Fruit fly (Drosophila melanogaster): Measurements from ENCODE around the gene naz.

The naz gene

dm6 chr3R:18311368-18311919 lies 17.3 kb downstream of the naz start (continued):
- TF ChIP-seq Elba2 (GFP tag; optimal IDR thresholded peaks at IDR 0.05) (no peak), ttk (GFP tag; IDR thresholded peaks at IDR 0.05) (peak; percentile 83), dmrt99B (tag; optimal IDR thresholded peaks at IDR 0.05) (peak; percentile 64), CG6765 (GFP tag; optimal IDR thresholded peaks at IDR 0.05) (no peak), CG18476 (GFP tag; optimal IDR thresholded peaks at IDR 0.05) (peak; percentile 3), CG9876 (GFP tag; optimal IDR thresholded peaks at IDR 0.05) (peak; percentile 24), ato (GFP tag; IDR thresholded peaks at IDR 0.05; ENCODE audit: partially characterized antibody) (0 out of 2 replicates have a peak, but pooled peaks have one; percentile 41), fd64A (GFP tag; optimal IDR thresholded peaks at IDR 0.05) (peak; percentile 79), crp (GFP tag; optimal IDR thresholded peaks at IDR 0.05) (no peak), Scr (GFP tag; IDR thresholded peaks at IDR 0.05; ENCODE audit: partially characterized antibody) (no peak), ap (GFP tag; IDR thresholded peaks at IDR 0.05) (no peak), row (GFP tag; IDR thresholded peaks at IDR 0.05) (peak; percentile 57; the same call in 2 of the 3 replicates), Chrac-16 (GFP tag; optimal IDR thresholded peaks at IDR 0.05) (no peak), wek (GFP tag; optimal IDR thresholded peaks at IDR 0.05) (peak; percentile 68), dan (GFP tag; IDR thresholded peaks at IDR 0.05) (no peak), CG9932 (GFP tag; IDR thresholded peaks at IDR 0.05) (peak; percentile 42; the same call in 1 of the 2 replicates), pum (GFP tag; optimal IDR thresholded peaks at IDR 0.05) (peak; percentile 14), ems (GFP tag; optimal IDR thresholded peaks at IDR 0.05) (no peak), ken (GFP tag; IDR thresholded peaks at IDR 0.05) (peak; percentile 80), mld (GFP tag; IDR thresholded peaks at IDR 0.05; ENCODE audit: partially characterized antibody) (no peak), inv (GFP tag; IDR thresholded peaks at IDR 0.05; ENCODE audit: partially characterized antibody) (no peak), wor (GFP tag; IDR thresholded peaks at IDR 0.05) (no peak), trem (tag; optimal IDR thresholded peaks at IDR 0.05) (no peak), CG9727 (GFP tag; optimal IDR thresholded peaks at IDR 0.05) (peak; percentile 81), Dll (GFP tag; IDR thresholded peaks at IDR 0.05; ENCODE audit: partially characterized antibody) (no peak), Hr78 (GFP tag; optimal IDR thresholded peaks at IDR 0.05) (peak in 1 of 2 experiments; percentile 95), bsh (GFP tag; optimal IDR thresholded peaks at IDR 0.05) (peak; percentile 53 to 67), CG12744 (GFP tag; optimal IDR thresholded peaks at IDR 0.05) (no peak), insv (GFP tag; optimal IDR thresholded peaks at IDR 0.05) (no peak), az2 (GFP tag; optimal IDR thresholded peaks at IDR 0.05) (peak; percentile 14), ERR (GFP tag; optimal IDR thresholded peaks at IDR 0.05) (no peak), ewg (GFP tag; optimal IDR thresholded peaks at IDR 0.05) (peak; percentile 64), CG10147 (GFP tag; optimal IDR thresholded peaks at IDR 0.05) (peak; percentile 24), ara (GFP tag; IDR thresholded peaks at IDR 0.05) (peak; percentile 75), CG32772 (GFP tag; IDR thresholded peaks at IDR 0.05) (0 out of 2 replicates have a peak, but pooled peaks have one; percentile 16), Pdp1 (GFP tag; optimal IDR thresholded peaks at IDR 0.05) (peak; percentile 17 to 30), CG6813 (GFP tag; optimal IDR thresholded peaks at IDR 0.05) (peak; percentile 85), CG10543 (GFP tag; optimal IDR thresholded peaks at IDR 0.05) (peak; percentile 43), CG8290 (GFP tag; optimal IDR thresholded peaks at IDR 0.05) (no peak), CG8290 (tag; optimal IDR thresholded peaks at IDR 0.05) (peak; percentile 47 to 71), so (GFP tag; IDR thresholded peaks at IDR 0.05) (0 out of 3 replicates have a peak, but pooled peaks have one; percentile 27), CG34224 (GFP tag; IDR thresholded peaks at IDR 0.05; ENCODE audit: partially characterized antibody) (no peak), stwl (tag; optimal IDR thresholded peaks at IDR 0.05) (no peak), tll (GFP tag; optimal IDR thresholded peaks at IDR 0.05) (no peak), ftz-f1 (GFP tag; optimal IDR thresholded peaks at IDR 0.05) (peak; percentile 83), vnd (GFP tag; IDR thresholded peaks at IDR 0.05; ENCODE audit: partially characterized antibody) (no peak), fd102C (GFP tag; optimal IDR thresholded peaks at IDR 0.05) (no peak), Awh (GFP tag; IDR thresholded peaks at IDR 0.05) (no peak)

Measured in whole organism, embryonic.